Fruit fly (Drosophila melanogaster) whole organism, embryonic: Measurements from ENCODE around the gene geko.

Source experiments
- Atf-2 ChIP-seq: fragments of 200-800 bp; sonication (Bioruptor generic); optimal IDR thresholded peaks from 2 replicates; lab custom pipeline; 2016; ENCODE audit warnings: missing biosample characterization, missing genetic modification characterization
- B-H2 ChIP-seq: fragments of 200-800 bp; sonication (Bioruptor generic); optimal IDR thresholded peaks from 2 replicates; lab custom pipeline; 2018; ENCODE audit warnings: missing biosample characterization, mild to moderate bottlenecking, missing genetic modification characterization
- Blimp-1 ChIP-seq: fragments of 200-800 bp; sonication (Bioruptor generic); optimal IDR thresholded peaks from 3 replicates; lab custom pipeline; 2018; ENCODE audit warnings: missing biosample characterization, missing genetic modification characterization, mild to moderate bottlenecking, moderate library complexity, missing genetic modification reagents
- CG10209 ChIP-seq: fragments of 200-800 bp; sonication (Bioruptor generic); optimal IDR thresholded peaks from 3 replicates; lab custom pipeline; 2017; ENCODE audit warnings: missing biosample characterization, mild to moderate bottlenecking, missing genetic modification characterization, missing genetic modification reagents
- CG10321 ChIP-seq: fragments of 200-800 bp; sonication (Bioruptor generic); IDR thresholded peaks from 2 replicates; pipeline ENCODE4 v1.3.6; 2022; ENCODE audit warnings: missing biosample characterization, missing genetic modification characterization
- CG11247 ChIP-seq: fragments of 200-800 bp; sonication (Bioruptor generic); IDR thresholded peaks from 2 replicates; pipeline ENCODE4 v1.3.6; 2022; ENCODE audit warnings: missing biosample characterization, missing genetic modification characterization
- CG12769 ChIP-seq: fragments of 200-800 bp; sonication (Bioruptor generic); optimal IDR thresholded peaks from 2 replicates; lab custom pipeline; 2019; ENCODE audit warnings: missing biosample characterization, mild to moderate bottlenecking, missing genetic modification characterization, moderate library complexity
- CG15011 ChIP-seq: fragments of 200-800 bp; sonication (Bioruptor generic); optimal IDR thresholded peaks from 3 replicates; lab custom pipeline; 2018; ENCODE audit warnings: missing biosample characterization, mild to moderate bottlenecking, missing genetic modification characterization
- CG1647 ChIP-seq: fragments of 200-800 bp; sonication (Bioruptor generic); optimal IDR thresholded peaks from 3 replicates; lab custom pipeline; 2016; ENCODE audit warnings: missing biosample characterization, missing genetic modification characterization
- CG16863 ChIP-seq: fragments of 200-800 bp; sonication (Bioruptor generic); optimal IDR thresholded peaks from 3 replicates; lab custom pipeline; 2016; ENCODE audit warnings: missing biosample characterization, missing genetic modification characterization
- CG2875 ChIP-seq: fragments of 200-800 bp; sonication (Bioruptor generic); optimal IDR thresholded peaks from 2 replicates; lab custom pipeline; 2017; ENCODE audit warnings: missing biosample characterization, mild to moderate bottlenecking, missing genetic modification characterization, missing genetic modification reagents
- CG31224 ChIP-seq: fragments of 200-800 bp; sonication (Bioruptor generic); IDR thresholded peaks from 2 replicates; pipeline ENCODE4 v1.3.6; 2022; ENCODE audit warnings: missing biosample characterization, missing genetic modification characterization
- CG3838 ChIP-seq: fragments of 200-800 bp; sonication (Bioruptor generic); optimal IDR thresholded peaks from 3 replicates; lab custom pipeline; 2016; ENCODE audit warnings: missing biosample characterization, missing genetic modification characterization
- CG42726 ChIP-seq: fragments of 200-800 bp; sonication (Bioruptor generic); IDR thresholded peaks from 2 replicates; pipeline ENCODE4 v1.3.6; 2022; ENCODE audit warnings: missing biosample characterization, missing genetic modification characterization; ENCODE audit not compliant: partially characterized antibody
- CG6175 ChIP-seq: fragments of 200-800 bp; sonication (Bioruptor generic); IDR thresholded peaks from 3 replicates; pipeline ENCODE4 v1.3.6; 2022; ENCODE audit warnings: missing biosample characterization, missing genetic modification characterization
- CG7987 ChIP-seq: fragments of 200-800 bp; sonication (Bioruptor generic); optimal IDR thresholded peaks from 2 replicates; lab custom pipeline; 2018; ENCODE audit warnings: missing biosample characterization, mild to moderate bottlenecking, missing genetic modification characterization, moderate library complexity
- CG8281 ChIP-seq: fragments of 200-800 bp; sonication (Bioruptor generic); optimal IDR thresholded peaks from 2 replicates; lab custom pipeline; 2018; ENCODE audit warnings: missing biosample characterization, mild to moderate bottlenecking, missing genetic modification characterization, moderate library complexity
- CTCF ChIP-seq: fragments of 200-800 bp; sonication (Bioruptor generic); optimal IDR thresholded peaks from 2 replicates; lab custom pipeline; 2017; ENCODE audit warnings: missing biosample characterization, mild to moderate bottlenecking, missing genetic modification characterization, moderate library complexity
- Dad ChIP-seq: fragments of 200-800 bp; sonication (Bioruptor generic); optimal IDR thresholded peaks from 3 replicates; lab custom pipeline; 2016; ENCODE audit warnings: missing biosample characterization, missing genetic modification characterization
- Dbx ChIP-seq: fragments of 200-800 bp; sonication (Bioruptor generic); IDR thresholded peaks from 3 replicates; pipeline ENCODE4 v1.3.6; 2022; ENCODE audit warnings: missing biosample characterization, missing genetic modification characterization
- Deaf1 ChIP-seq: fragments of 200-800 bp; optimal IDR thresholded peaks from 3 replicates; lab custom pipeline; 2019; ENCODE audit warnings: missing biosample characterization, mild to moderate bottlenecking, missing genetic modification characterization, moderate library complexity
- Dek ChIP-seq: fragments of 200-800 bp; sonication (Bioruptor generic); optimal IDR thresholded peaks from 3 replicates; lab custom pipeline; 2019; ENCODE audit warnings: missing biosample characterization, mild to moderate bottlenecking, missing genetic modification characterization, moderate library complexity
- Dll ChIP-seq: fragments of 200-800 bp; sonication (Bioruptor generic); IDR thresholded peaks from 4 replicates; pipeline ENCODE4 v1.3.6; 2022; ENCODE audit warnings: missing biosample characterization, missing genetic modification characterization; ENCODE audit not compliant: partially characterized antibody
- HLH54F ChIP-seq: fragments of 200-800 bp; sonication (Bioruptor generic); optimal IDR thresholded peaks from 3 replicates; lab custom pipeline; 2016; ENCODE audit warnings: missing biosample characterization, missing genetic modification characterization
- Hr51 ChIP-seq, 2 experiments: fragments of 200-800 bp; sonication (Bioruptor generic); optimal IDR thresholded peaks; 2 replicates in 1 of 2; 3 replicates in 1 of 2; lab custom pipeline; 2016 to 2018; ENCODE audit warnings: missing biosample characterization in 2 of 2, missing genetic modification characterization in 2 of 2, mild to moderate bottlenecking in 1 of 2, moderate library complexity in 1 of 2
- NC2β ChIP-seq: fragments of 200-800 bp; sonication (Bioruptor generic); optimal IDR thresholded peaks from 2 replicates; lab custom pipeline; 2016; ENCODE audit warnings: missing biosample characterization, missing genetic modification characterization
- Pdp1 ChIP-seq, 2 experiments: fragments of 200-800 bp; sonication (Bioruptor generic); optimal IDR thresholded peaks; 3 replicates each; lab custom pipeline; 2016; ENCODE audit warnings: missing biosample characterization in 2 of 2, missing genetic modification characterization in 2 of 2, mild to moderate bottlenecking in 1 of 2, moderate library complexity in 1 of 2
- Ssrp ChIP-seq: fragments of 200-800 bp; sonication (Bioruptor generic); optimal IDR thresholded peaks from 2 replicates; lab custom pipeline; 2018; ENCODE audit warnings: missing biosample characterization, mild to moderate bottlenecking, missing genetic modification characterization, moderate library complexity
- Trl ChIP-seq, 3 experiments: fragments of >200 bp in 2 of 3; fragments of 200-800 bp in 1 of 3; sonication (Bioruptor generic) in 1 of 3; optimal IDR thresholded peaks; 2 replicates in 1 of 3; 3 replicates in 2 of 3; lab custom pipeline; 2016 to 2017; ENCODE audit warnings: missing biosample characterization in 1 of 3, missing genetic modification characterization in 1 of 3
- aop ChIP-seq: fragments of 200-800 bp; sonication (Bioruptor generic); IDR thresholded peaks from 2 replicates; pipeline ENCODE4 v1.3.6; 2022; ENCODE audit warnings: missing biosample characterization, missing genetic modification characterization
- bigmax ChIP-seq: fragments of 200-800 bp; sonication (Bioruptor generic); optimal IDR thresholded peaks from 2 replicates; lab custom pipeline; 2018; ENCODE audit warnings: missing biosample characterization, mild to moderate bottlenecking, missing genetic modification characterization
- cg ChIP-seq: fragments of 200-800 bp; sonication (Bioruptor generic); optimal IDR thresholded peaks from 3 replicates; lab custom pipeline; 2019; ENCODE audit warnings: missing biosample characterization, mild to moderate bottlenecking, missing genetic modification characterization, moderate library complexity
- ci ChIP-seq: fragments of 200-800 bp; sonication (Bioruptor generic); IDR thresholded peaks from 3 replicates; pipeline ENCODE4 v1.3.6; 2022; ENCODE audit warnings: missing biosample characterization, missing genetic modification characterization
- crc ChIP-seq: fragments of 200-800 bp; sonication (Bioruptor generic); optimal IDR thresholded peaks from 2 replicates; lab custom pipeline; 2016; ENCODE audit warnings: missing biosample characterization, missing genetic modification characterization
- da ChIP-seq: fragments of 200-800 bp; sonication (Bioruptor generic); optimal IDR thresholded peaks from 2 replicates; lab custom pipeline; 2016; ENCODE audit warnings: missing biosample characterization, missing genetic modification characterization
- esg ChIP-seq: fragments of 200-800 bp; sonication (Bioruptor generic); conservative IDR thresholded peaks from 2 replicates; pipeline ENCODE4 v1.3.6; 2022; ENCODE audit warnings: missing biosample characterization, missing genetic modification characterization
- fu2 ChIP-seq: fragments of 200-800 bp; sonication (Bioruptor generic); optimal IDR thresholded peaks from 2 replicates; lab custom pipeline; 2016; ENCODE audit warnings: missing biosample characterization, missing genetic modification characterization
- gce ChIP-seq: fragments of 200-800 bp; sonication (Bioruptor generic); IDR thresholded peaks from 3 replicates; pipeline ENCODE4 v1.3.6; 2022; ENCODE audit warnings: missing biosample characterization, missing genetic modification characterization
- gem ChIP-seq: fragments of 200-800 bp; sonication (Bioruptor generic); optimal IDR thresholded peaks from 2 replicates; lab custom pipeline; 2019; ENCODE audit warnings: missing biosample characterization, mild to moderate bottlenecking, missing genetic modification characterization, moderate library complexity
- gsb ChIP-seq: fragments of 200-800 bp; sonication (Bioruptor generic); IDR thresholded peaks from 2 replicates; pipeline ENCODE4 v1.3.6; 2022; ENCODE audit warnings: missing biosample characterization, missing genetic modification characterization
- hkb ChIP-seq, 2 experiments: fragments of 200-800 bp in 1 of 2; fragments of >200 bp in 1 of 2; sonication (Bioruptor generic) in 1 of 2; IDR thresholded peaks in 1 of 2; optimal IDR thresholded peaks in 1 of 2; 2 replicates each; pipeline versions ENCODE4 v1.3.6 to Lab custom; 2017 to 2022; ENCODE audit warnings: missing biosample characterization in 1 of 2, missing genetic modification characterization in 1 of 2
- oc ChIP-seq: fragments of 200-800 bp; sonication (Bioruptor generic); optimal IDR thresholded peaks from 2 replicates; lab custom pipeline; 2018; ENCODE audit warnings: missing biosample characterization, mild to moderate bottlenecking, missing genetic modification characterization, moderate library complexity
- odd ChIP-seq: fragments of 200-800 bp; sonication (Bioruptor generic); optimal IDR thresholded peaks from 2 replicates; lab custom pipeline; 2017; ENCODE audit warnings: missing biosample characterization, mild to moderate bottlenecking, missing genetic modification characterization
- phol ChIP-seq: fragments of 200-800 bp; sonication (Bioruptor generic); optimal IDR thresholded peaks from 3 replicates; lab custom pipeline; 2018; ENCODE audit warnings: missing biosample characterization, mild to moderate bottlenecking, missing genetic modification characterization, moderate library complexity
- slp2 ChIP-seq: fragments of 200-800 bp; sonication (Bioruptor generic); optimal IDR thresholded peaks from 2 replicates; lab custom pipeline; 2016; ENCODE audit warnings: missing biosample characterization, missing genetic modification characterization
- toy ChIP-seq: fragments of 200-800 bp; sonication (Bioruptor generic); IDR thresholded peaks from 2 replicates; pipeline ENCODE4 v1.3.6; 2022; ENCODE audit warnings: missing biosample characterization, missing genetic modification characterization
- ttk ChIP-seq: fragments of 200-800 bp; sonication (Bioruptor generic); IDR thresholded peaks from 2 replicates; pipeline ENCODE4 v2.1.2; 2022; ENCODE audit warnings: missing biosample characterization, missing genetic modification characterization
- vvl ChIP-seq: fragments of 200-800 bp; sonication (Bioruptor generic); IDR thresholded peaks from 2 replicates; pipeline ENCODE4 v1.3.6; 2022; ENCODE audit warnings: missing biosample characterization, missing genetic modification characterization
- z ChIP-seq: fragments of 200-800 bp; sonication (Bioruptor generic); IDR thresholded peaks from 3 replicates; pipeline ENCODE4 v1.3.6; 2022; ENCODE audit warnings: missing biosample characterization, missing genetic modification characterization

Gene geko

DNA sequence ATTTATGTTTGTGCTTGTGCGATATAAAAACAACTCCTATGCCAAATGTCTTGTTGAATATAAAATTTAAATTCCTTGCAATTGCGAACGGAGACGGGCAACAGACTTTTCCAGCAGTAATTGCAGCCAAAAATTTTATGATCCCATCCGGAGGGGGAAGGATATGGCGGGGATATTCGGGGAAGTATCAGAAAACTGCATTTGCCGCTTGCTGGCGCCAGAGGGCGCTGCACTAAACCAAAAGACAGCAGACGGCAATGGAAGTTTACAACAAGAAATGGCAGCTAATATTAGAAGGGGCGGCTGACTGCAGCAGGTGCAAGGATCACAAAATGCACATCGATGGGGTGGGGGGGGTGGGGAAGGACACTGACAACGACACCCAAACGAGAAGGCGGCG is 22.0 kb downstream of the geko start:
- TF ChIP-seq CG42726 (GFP tag; lab: Robert Waterston, UW) (peak; percentile 27; the same call in 1 of the 2 replicates), CG3838 (GFP tag; lab: Kevin White, UChicago) (no peak), Atf-2 (GFP tag; lab: Kevin White, UChicago) (no peak), CG11247 (no peak), odd (GFP tag; lab: Kevin White, UChicago) (no peak), CTCF (peak; percentile 84)

DNA sequence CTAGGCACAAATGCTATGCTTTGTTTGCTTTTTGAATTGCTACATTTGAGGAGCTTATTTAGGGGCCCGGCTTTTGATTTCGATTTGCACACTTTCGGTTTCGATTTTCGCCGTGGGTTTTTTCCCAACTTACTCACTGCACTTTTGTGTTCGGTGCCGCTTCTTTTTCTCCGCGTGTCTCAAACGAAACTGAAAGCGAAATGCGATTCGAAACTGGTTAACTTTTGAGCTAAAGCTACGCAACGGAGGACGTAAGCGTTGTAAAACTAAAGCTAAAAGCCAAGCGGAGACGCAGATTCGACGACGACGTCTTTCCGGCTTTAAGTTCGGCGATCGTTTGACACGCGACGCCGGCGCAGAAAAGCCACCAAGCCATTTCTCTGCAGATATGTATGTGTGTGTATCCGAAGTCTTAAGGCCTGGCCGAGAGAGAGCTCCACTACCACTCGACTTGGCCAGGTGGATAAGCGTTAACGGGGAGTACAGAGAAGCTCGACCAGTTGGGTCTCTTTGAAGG is 23.0 kb downstream of the geko start, which contains the start of gene CG13699:
TSS of gene CG13699 (minus strand) at position 349 of the 517 bp plus-strand sequence.
- TF ChIP-seq CG8281 (tag; lab: Kevin White, UChicago) (no peak), CG16863 (GFP tag; lab: Kevin White, UChicago) (no peak), phol (tag; lab: Kevin White, UChicago) (no peak), gce (GFP tag; lab: Robert Waterston, UW) (no peak), CG11247 (no peak), gem (tag; lab: Kevin White, UChicago) (no peak), CG6175 (GFP tag; lab: Robert Waterston, UW) (no peak), B-H2 (GFP tag; lab: Kevin White, UChicago) (no peak), Dek (tag; lab: Kevin White, UChicago) (no peak), gsb (GFP tag; lab: Robert Waterston, UW) (no peak), HLH54F (GFP tag; lab: Kevin White, UChicago) (no peak), Blimp-1 (peak; percentile 98), fu2 (GFP tag; lab: Kevin White, UChicago) (no peak), ci (0 out of 3 replicates have a peak, but pooled peaks have one; percentile 28), CG1647 (no peak), NC2β (GFP tag; lab: Kevin White, UChicago) (no peak), CG10321 (GFP tag; lab: Robert Waterston, UW) (no peak), da (no peak), Trl (optimal IDR thresholded peaks at IDR 0.05; lab: Kevin White, UChicago) (peak in 1 of 2 experiments; percentile 3), Trl (GFP tag; optimal IDR thresholded peaks at IDR 0.05; lab: Kevin White, UChicago) (no peak), crc (GFP tag; lab: Kevin White, UChicago) (no peak), aop (GFP tag; lab: Robert Waterston, UW) (no peak), Pdp1 (GFP tag; optimal IDR thresholded peaks at IDR 0.05; lab: Kevin White, UChicago) (peak in 1 of 2 experiments; percentile 11), ttk (no peak), CG10209 (GFP tag; lab: Kevin White, UChicago) (no peak), Dbx (no peak), toy (GFP tag; lab: Robert Waterston, UW) (no peak), slp2 (GFP tag; lab: Kevin White, UChicago) (no peak), Ssrp (tag; lab: Kevin White, UChicago) (no peak), CG15011 (GFP tag; lab: Kevin White, UChicago) (no peak), bigmax (GFP tag; lab: Kevin White, UChicago) (no peak), CG12769 (tag; lab: Kevin White, UChicago) (peak; percentile 33), z (GFP tag; lab: Robert Waterston, UW) (peak; percentile 68; the same call in 2 of the 3 replicates), Dad (GFP tag; lab: Kevin White, UChicago) (no peak), CG31224 (no peak), oc (tag; lab: Kevin White, UChicago) (peak; percentile 61), vvl (GFP tag; lab: Robert Waterston, UW) (no peak), Hr51 (GFP tag; optimal IDR thresholded peaks at IDR 0.05; lab: Kevin White, UChicago) (no peak), CG2875 (no peak), Dll (GFP tag; lab: Robert Waterston, UW) (no peak), CG7987 (GFP tag; lab: Kevin White, UChicago) (no peak), hkb (optimal IDR thresholded peaks at IDR 0.05; lab: Kevin White, UChicago) (no peak), hkb (GFP tag; IDR thresholded peaks at IDR 0.05; lab: Robert Waterston, UW) (0 out of 2 replicates have a peak, but pooled peaks have one; percentile 22), esg (GFP tag; lab: Robert Waterston, UW) (no peak), cg (GFP tag; lab: Kevin White, UChicago) (peak; percentile 30), Deaf1 (tag; lab: Kevin White, UChicago) (peak; percentile 64)
